Fruit fly (Drosophila melanogaster) whole organism, embryonic: ENCODE results near the gene meep.

Experiments
- Atf6 ChIP-seq: fragments of 200-800 bp; sonication (Bioruptor generic); IDR thresholded peaks from 2 replicates; pipeline ENCODE4 v1.3.6; 2022; ENCODE audit warnings: missing biosample characterization, missing genetic modification characterization
- CG10147 ChIP-seq: fragments of 200-800 bp; sonication (Bioruptor generic); optimal IDR thresholded peaks from 2 replicates; lab custom pipeline; 2019; ENCODE audit warnings: missing biosample characterization, mild to moderate bottlenecking, missing genetic modification characterization, moderate library complexity
- CG10209 ChIP-seq: fragments of 200-800 bp; sonication (Bioruptor generic); optimal IDR thresholded peaks from 3 replicates; lab custom pipeline; 2017; ENCODE audit warnings: missing biosample characterization, mild to moderate bottlenecking, missing genetic modification characterization, missing genetic modification reagents
- CG10979 ChIP-seq: fragments of 200-800 bp; sonication (Bioruptor generic); optimal IDR thresholded peaks from 2 replicates; lab custom pipeline; 2018; ENCODE audit warnings: missing biosample characterization, mild to moderate bottlenecking, missing genetic modification characterization, moderate library complexity
- CG13894 ChIP-seq: fragments of 200-800 bp; sonication (Bioruptor generic); optimal IDR thresholded peaks from 3 replicates; lab custom pipeline; 2018; ENCODE audit warnings: missing biosample characterization, mild to moderate bottlenecking, missing genetic modification characterization, moderate library complexity
- CG1602 ChIP-seq: fragments of 200-800 bp; sonication (Bioruptor generic); optimal IDR thresholded peaks from 3 replicates; lab custom pipeline; 2016; ENCODE audit warnings: missing biosample characterization, missing genetic modification characterization
- CG16863 ChIP-seq: fragments of 200-800 bp; sonication (Bioruptor generic); optimal IDR thresholded peaks from 3 replicates; lab custom pipeline; 2016; ENCODE audit warnings: missing biosample characterization, missing genetic modification characterization
- CG17568 ChIP-seq: fragments of 200-800 bp; sonication (Bioruptor generic); optimal IDR thresholded peaks from 2 replicates; lab custom pipeline; 2018; ENCODE audit warnings: missing biosample characterization, mild to moderate bottlenecking, missing genetic modification characterization, moderate library complexity
- CG18764 ChIP-seq: fragments of 200-800 bp; sonication (Bioruptor generic); optimal IDR thresholded peaks from 3 replicates; lab custom pipeline; 2016; ENCODE audit warnings: missing biosample characterization, missing genetic modification characterization
- CG2120 ChIP-seq: fragments of 200-800 bp; sonication (Bioruptor generic); optimal IDR thresholded peaks from 3 replicates; lab custom pipeline; 2016; ENCODE audit warnings: missing biosample characterization, missing genetic modification characterization
- CG2678 ChIP-seq: fragments of 200-800 bp; sonication (Bioruptor generic); optimal IDR thresholded peaks from 3 replicates; lab custom pipeline; 2019; ENCODE audit warnings: missing biosample characterization, mild to moderate bottlenecking, missing genetic modification characterization, moderate library complexity
- CG31441 ChIP-seq: fragments of 200-800 bp; sonication (Bioruptor generic); IDR thresholded peaks from 2 replicates; pipeline ENCODE4 v1.3.6; 2022; ENCODE audit warnings: missing biosample characterization, missing genetic modification characterization
- CG32772 ChIP-seq: fragments of 200-800 bp; sonication (Bioruptor generic); IDR thresholded peaks from 2 replicates; pipeline ENCODE4 v1.3.6; 2022; ENCODE audit warnings: missing biosample characterization, missing genetic modification characterization
- CG43689 ChIP-seq: fragments of 200-800 bp; sonication (Bioruptor generic); IDR thresholded peaks from 2 replicates; pipeline ENCODE4 v1.3.6; 2022; ENCODE audit warnings: missing biosample characterization, missing genetic modification characterization
- CG4730 ChIP-seq: fragments of 200-800 bp; sonication (Bioruptor generic); IDR thresholded peaks from 2 replicates; pipeline ENCODE4 v1.3.6; 2022; ENCODE audit warnings: missing biosample characterization, missing genetic modification characterization
- CG5180 ChIP-seq: fragments of 200-800 bp; sonication (Bioruptor generic); optimal IDR thresholded peaks from 3 replicates; lab custom pipeline; 2017; ENCODE audit warnings: missing biosample characterization, missing genetic modification characterization, mild to moderate bottlenecking, moderate library complexity, missing genetic modification reagents
- CG9609 ChIP-seq: fragments of 200-800 bp; sonication (Bioruptor generic); optimal IDR thresholded peaks from 3 replicates; lab custom pipeline; 2016; ENCODE audit warnings: missing biosample characterization, missing genetic modification characterization
- CHES-1-like ChIP-seq: fragments of 200-800 bp; sonication (Bioruptor generic); optimal IDR thresholded peaks from 2 replicates; lab custom pipeline; 2016; ENCODE audit warnings: missing biosample characterization, missing genetic modification characterization
- Chrac-16 ChIP-seq: fragments of 200-800 bp; sonication (Bioruptor generic); optimal IDR thresholded peaks from 3 replicates; lab custom pipeline; 2016; ENCODE audit warnings: missing biosample characterization, missing genetic modification characterization
- CrebB ChIP-seq: fragments of 200-800 bp; sonication (Bioruptor generic); optimal IDR thresholded peaks from 3 replicates; lab custom pipeline; 2018; ENCODE audit warnings: missing biosample characterization, mild to moderate bottlenecking, missing genetic modification characterization
- Doc2 ChIP-seq: fragments of 200-800 bp; sonication (Bioruptor generic); IDR thresholded peaks from 2 replicates; pipeline ENCODE4 v1.3.6; 2022; ENCODE audit warnings: missing biosample characterization, missing genetic modification characterization
- E2f2 ChIP-seq: fragments of 200-800 bp; sonication (Bioruptor generic); IDR thresholded peaks from 2 replicates; pipeline ENCODE4 v1.3.6; 2022; ENCODE audit warnings: missing biosample characterization, missing genetic modification characterization
- Ets65A ChIP-seq: fragments of 200-800 bp; sonication (Bioruptor generic); peaks from one replicate; lab custom pipeline; 2016; ENCODE audit warnings: missing biosample characterization, missing genetic modification characterization
- Lim3 ChIP-seq: fragments of 200-800 bp; sonication (Bioruptor generic); IDR thresholded peaks from 2 replicates; pipeline ENCODE4 v1.3.6; 2022; ENCODE audit warnings: missing biosample characterization, missing genetic modification characterization
- Nf-YC ChIP-seq: fragments of 200-800 bp; optimal IDR thresholded peaks from 3 replicates; lab custom pipeline; 2019; ENCODE audit warnings: missing biosample characterization, mild to moderate bottlenecking, missing genetic modification characterization, moderate library complexity
- Xrp1 ChIP-seq: fragments of 200-800 bp; sonication (Bioruptor generic); IDR thresholded peaks from 2 replicates; pipeline ENCODE4 v1.3.6; 2022; ENCODE audit warnings: missing biosample characterization, missing genetic modification characterization
- ap ChIP-seq: fragments of 200-800 bp; sonication (Bioruptor generic); IDR thresholded peaks from 2 replicates; pipeline ENCODE4 v1.3.6; 2022; ENCODE audit warnings: missing biosample characterization, missing genetic modification characterization
- bcd ChIP-seq: fragments of 200-800 bp; sonication (Bioruptor generic); optimal IDR thresholded peaks from 2 replicates; lab custom pipeline; 2017; ENCODE audit warnings: missing biosample characterization, mild to moderate bottlenecking, missing genetic modification characterization
- bigmax ChIP-seq: fragments of 200-800 bp; sonication (Bioruptor generic); optimal IDR thresholded peaks from 2 replicates; lab custom pipeline; 2018; ENCODE audit warnings: missing biosample characterization, mild to moderate bottlenecking, missing genetic modification characterization
- br ChIP-seq: fragments of >200 bp; optimal IDR thresholded peaks from 2 replicates; lab custom pipeline; 2017
- cas ChIP-seq: fragments of 200-800 bp; sonication (Bioruptor generic); IDR thresholded peaks from 2 replicates; pipeline ENCODE4 v1.3.6; 2022; ENCODE audit warnings: missing biosample characterization, missing genetic modification characterization
- dmrt99B ChIP-seq: fragments of 200-800 bp; sonication (Bioruptor generic); optimal IDR thresholded peaks from 2 replicates; lab custom pipeline; 2018; ENCODE audit warnings: missing biosample characterization, mild to moderate bottlenecking, missing genetic modification characterization, moderate library complexity
- exex ChIP-seq: fragments of 200-800 bp; sonication (Bioruptor generic); optimal IDR thresholded peaks from 4 replicates; lab custom pipeline; 2018; ENCODE audit warnings: missing biosample characterization, mild to moderate bottlenecking, missing genetic modification characterization, moderate library complexity
- fd96Cb ChIP-seq: fragments of 200-800 bp; sonication (Bioruptor generic); optimal IDR thresholded peaks from 2 replicates; lab custom pipeline; 2018; ENCODE audit warnings: missing biosample characterization, mild to moderate bottlenecking, missing genetic modification characterization, moderate library complexity
- grau ChIP-seq: fragments of 200-800 bp; optimal IDR thresholded peaks from 3 replicates; lab custom pipeline; 2019; ENCODE audit warnings: missing biosample characterization, mild to moderate bottlenecking, missing genetic modification characterization, moderate library complexity
- gsb ChIP-seq: fragments of 200-800 bp; sonication (Bioruptor generic); IDR thresholded peaks from 2 replicates; pipeline ENCODE4 v1.3.6; 2022; ENCODE audit warnings: missing biosample characterization, missing genetic modification characterization
- hb ChIP-seq: fragments of 200-800 bp; sonication (Bioruptor generic); IDR thresholded peaks from 3 replicates; pipeline ENCODE4 v1.3.6; 2022; ENCODE audit warnings: missing biosample characterization, missing genetic modification characterization; ENCODE audit not compliant: partially characterized antibody
- ken ChIP-seq: fragments of 200-800 bp; sonication (Bioruptor generic); IDR thresholded peaks from 3 replicates; pipeline ENCODE4 v1.3.6; 2022; ENCODE audit warnings: missing biosample characterization, missing genetic modification characterization
- kni ChIP-seq: fragments of 200-800 bp; sonication (Bioruptor generic); optimal IDR thresholded peaks from 3 replicates; lab custom pipeline; 2017; ENCODE audit warnings: mild to moderate bottlenecking, missing biosample characterization, missing genetic modification reagents, missing genetic modification characterization
- mirr ChIP-seq: fragments of 200-800 bp; sonication (Bioruptor generic); optimal IDR thresholded peaks from 3 replicates; lab custom pipeline; 2018; ENCODE audit warnings: missing biosample characterization, mild to moderate bottlenecking, missing genetic modification characterization
- psq ChIP-seq: fragments of 200-800 bp; sonication (Bioruptor generic); optimal IDR thresholded peaks from 2 replicates; lab custom pipeline; 2017; ENCODE audit warnings: missing biosample characterization, missing genetic modification characterization
- repo ChIP-seq: fragments of 200-800 bp; sonication (Bioruptor generic); optimal IDR thresholded peaks from 2 replicates; lab custom pipeline; 2016; ENCODE audit warnings: missing biosample characterization, missing genetic modification characterization
- sens-2 ChIP-seq: fragments of 200-800 bp; sonication (Bioruptor generic); IDR thresholded peaks from 2 replicates; pipeline ENCODE4 v1.3.6; 2022; ENCODE audit warnings: missing biosample characterization, missing genetic modification characterization
- slbo ChIP-seq: fragments of 200-800 bp; sonication (Bioruptor generic); IDR thresholded peaks from 2 replicates; pipeline ENCODE4 v1.3.6; 2022; ENCODE audit warnings: missing biosample characterization, missing genetic modification characterization
- tio ChIP-seq: fragments of 200-800 bp; sonication (Bioruptor generic); optimal IDR thresholded peaks from 2 replicates; lab custom pipeline; 2017; ENCODE audit warnings: missing biosample characterization, missing genetic modification characterization, inconsistent platforms
- unc-4 ChIP-seq: fragments of 200-800 bp; sonication (Bioruptor generic); IDR thresholded peaks from 2 replicates; pipeline ENCODE4 v1.3.6; 2022; ENCODE audit warnings: missing biosample characterization, missing genetic modification characterization; ENCODE audit not compliant: partially characterized antibody
- zfh1 ChIP-seq: fragments of 200-800 bp; sonication (Bioruptor generic); IDR thresholded peaks from 3 replicates; pipeline ENCODE4 v1.3.6; 2022; ENCODE audit warnings: missing biosample characterization, missing genetic modification characterization

meep gene

DNA sequence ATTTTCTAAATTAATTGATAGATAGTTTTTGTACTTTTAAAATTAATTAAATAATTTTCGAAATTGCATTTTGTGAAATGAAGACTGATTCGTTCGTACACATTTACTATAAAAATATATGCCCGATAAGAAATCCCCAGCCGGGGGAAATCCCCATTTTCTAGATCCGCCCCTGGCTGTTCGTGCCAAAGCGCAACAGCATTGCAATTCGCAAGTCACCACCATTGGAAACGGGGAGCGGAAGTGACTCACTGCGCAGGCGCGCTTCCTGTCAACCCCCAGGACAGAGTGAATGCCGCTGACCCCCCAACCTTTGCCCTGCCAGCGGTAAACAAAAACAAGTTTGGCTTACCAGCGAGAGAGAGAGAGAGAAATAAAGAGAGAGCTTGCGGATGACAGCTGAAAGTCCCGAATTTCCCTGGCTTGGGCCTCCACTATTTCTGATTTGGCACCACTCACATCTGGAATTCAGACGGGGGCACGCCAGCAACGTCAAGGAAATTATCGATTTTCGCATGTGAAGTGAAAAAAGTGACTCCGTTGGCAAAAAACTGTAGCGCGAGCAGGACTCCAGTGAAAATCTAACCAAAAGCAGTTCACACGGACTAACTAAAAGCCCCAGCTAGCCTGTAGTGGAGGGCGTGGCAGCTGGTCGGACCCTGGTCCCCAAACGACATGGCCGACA, 6.8 kb downstream of the meep start, which contains the start of gene Aplip1 (continued):
- TF ChIP-seq slbo (peak; percentile 8; the same call in 1 of the 2 replicates), dmrt99B (no peak), CG10147 (GFP tag; lab: Kevin White, UChicago) (no peak), CG10209 (no peak)

DNA sequence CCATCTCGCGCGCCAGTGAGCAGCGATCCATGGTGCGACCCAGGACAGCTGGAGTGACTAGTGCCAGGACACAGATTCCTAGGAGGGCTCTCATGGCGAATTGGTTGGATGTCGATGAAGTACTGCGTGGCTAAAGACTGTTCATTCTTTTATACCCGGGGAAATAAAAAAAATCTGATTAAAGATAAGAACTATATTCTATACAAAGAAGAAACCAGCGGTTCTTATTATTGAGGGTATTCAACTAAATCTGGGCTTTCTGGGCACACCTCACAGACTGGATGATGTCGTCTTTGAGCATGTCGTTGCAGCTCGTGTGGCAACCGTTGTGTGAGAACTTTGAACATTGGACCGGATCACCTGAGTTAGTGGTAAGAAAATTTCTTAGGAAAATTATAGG, 7.6 kb downstream of the meep start, which contains the start of gene LysX:
TSS of gene LysX (minus strand) at position 101 of the 400 bp plus-strand sequence.
- TF ChIP-seq hb (0 out of 3 replicates have a peak, but pooled peaks have one; percentile 41), Chrac-16 (GFP tag; lab: Kevin White, UChicago) (no peak), kni (GFP tag; lab: Kevin White, UChicago) (no peak), CrebB (no peak)

DNA sequence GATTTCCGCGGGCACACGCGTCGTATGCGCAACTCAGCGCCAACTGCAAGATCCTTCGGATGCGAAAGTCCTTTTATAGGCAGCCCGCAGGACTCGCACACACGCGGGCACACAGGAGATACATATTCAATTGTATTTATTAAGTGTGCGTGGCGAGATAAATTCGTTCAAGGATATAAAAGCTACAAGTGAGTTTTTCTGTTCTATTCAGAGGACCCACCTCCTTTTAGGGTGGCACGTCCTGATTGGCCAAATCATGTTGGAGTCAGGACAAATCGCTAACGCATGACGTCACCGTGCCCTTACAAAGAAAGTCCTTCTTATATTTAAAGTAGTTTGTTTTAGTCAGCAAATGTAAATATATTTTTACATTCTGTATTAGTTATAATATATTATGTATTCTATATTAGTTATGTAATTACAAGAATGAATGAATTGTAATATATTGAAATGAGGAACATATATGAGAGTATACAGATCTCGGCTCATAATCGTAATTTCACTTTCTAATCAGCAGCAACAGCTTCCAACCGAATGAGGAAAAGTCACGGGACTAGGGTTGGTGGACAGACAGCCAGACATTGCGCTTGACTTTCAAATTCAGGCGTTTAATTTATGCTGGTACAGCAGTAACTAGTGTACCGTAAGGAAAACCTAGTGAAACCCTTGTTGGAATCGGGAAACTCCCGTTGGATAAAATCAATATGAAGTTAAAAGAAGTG, 9.6 kb downstream of the meep start, which contains the start of gene Trhn:
TSS of gene Trhn (minus strand) at position 51 of the 722 bp plus-strand sequence.
- no peak for TF ChIP-seq cas (GFP tag; lab: Robert Waterston, UW)
- no peak for TF ChIP-seq ken (GFP tag; lab: Robert Waterston, UW)
- no peak for TF ChIP-seq CG32772
- TF ChIP-seq CG4730, result no peak
- no peak for TF ChIP-seq bcd (GFP tag; lab: Kevin White, UChicago)
- TF ChIP-seq CG16863 (GFP tag; lab: Kevin White, UChicago), result no peak
- TF ChIP-seq CHES-1-like (GFP tag; lab: Kevin White, UChicago), result no peak
- TF ChIP-seq br (lab: Kevin White, UChicago), result no peak
- no peak for TF ChIP-seq E2f2 (GFP tag; lab: Robert Waterston, UW)
- peak; percentile 47 for TF ChIP-seq dmrt99B
- TF ChIP-seq Doc2, result no peak
- no peak for TF ChIP-seq unc-4
- no peak for TF ChIP-seq ap (GFP tag; lab: Robert Waterston, UW)
- no peak for TF ChIP-seq mirr (GFP tag; lab: Kevin White, UChicago)
- peak; percentile 52 for TF ChIP-seq CG13894 (tag; lab: Kevin White, UChicago)
- no peak for TF ChIP-seq sens-2 (GFP tag; lab: Robert Waterston, UW)
- no peak for TF ChIP-seq tio (GFP tag; lab: Kevin White, UChicago)
- TF ChIP-seq psq (GFP tag; lab: Kevin White, UChicago), result no peak
- no peak for TF ChIP-seq Ets65A (GFP tag; lab: Kevin White, UChicago)
- TF ChIP-seq Lim3, result no peak
- TF ChIP-seq Atf6 (GFP tag; lab: Robert Waterston, UW), result no peak
- no peak for TF ChIP-seq Xrp1 (GFP tag; lab: Robert Waterston, UW)
- peak; percentile 70 for TF ChIP-seq CG2678 (tag; lab: Kevin White, UChicago)
- TF ChIP-seq CG31441, result 0 out of 2 replicates have a peak, but pooled peaks have one; percentile 23
- TF ChIP-seq CG17568 (GFP tag; lab: Kevin White, UChicago), result no peak
- TF ChIP-seq repo (GFP tag; lab: Kevin White, UChicago), result no peak
- TF ChIP-seq fd96Cb (tag; lab: Kevin White, UChicago), result no peak
- no peak for TF ChIP-seq zfh1
- TF ChIP-seq CG10979 (tag; lab: Kevin White, UChicago), result no peak
- no peak for TF ChIP-seq CG1602 (GFP tag; lab: Kevin White, UChicago)
- peak; percentile 25 for TF ChIP-seq grau
- TF ChIP-seq CG9609 (GFP tag; lab: Kevin White, UChicago), result no peak
- TF ChIP-seq gsb, result no peak
- no peak for TF ChIP-seq CG43689 (GFP tag; lab: Robert Waterston, UW)
- no peak for TF ChIP-seq CG2120 (GFP tag; lab: Kevin White, UChicago)
- TF ChIP-seq CG5180 (GFP tag; lab: Kevin White, UChicago), result no peak
- no peak for TF ChIP-seq CG18764 (GFP tag; lab: Kevin White, UChicago)
- peak; percentile 83 for TF ChIP-seq Nf-YC (tag; lab: Kevin White, UChicago)
- TF ChIP-seq exex (tag; lab: Kevin White, UChicago), result no peak
- no peak for TF ChIP-seq bigmax (GFP tag; lab: Kevin White, UChicago)
